Fruit fly (Drosophila melanogaster): ENCODE data around the gene Jon74E.
A peak's percentile ranks its signal among the peaks of the same experiment; 100 is the strongest.

The Jon74E gene

dm6 chr3L:17566335-17567242 lies 17.7 kb upstream of the Jon74E start (continued):
- TF ChIP-seq D (optimal IDR thresholded peaks at IDR 0.05) (no peak), D (GFP tag; optimal IDR thresholded peaks at IDR 0.05) (peak; percentile 86), Eip74EF (GFP tag; optimal IDR thresholded peaks at IDR 0.05) (peak; percentile 69 to 97), sug (tag; optimal IDR thresholded peaks at IDR 0.05) (peak; percentile 52), odd (GFP tag; optimal IDR thresholded peaks at IDR 0.05) (peak; percentile 76), pnt (GFP tag; optimal IDR thresholded peaks at IDR 0.05) (peak; percentile 26), CG12071 (GFP tag; optimal IDR thresholded peaks at IDR 0.05) (peak; percentile 58), Side (GFP tag; optimal IDR thresholded peaks at IDR 0.05) (no peak), CG14965 (GFP tag; optimal IDR thresholded peaks at IDR 0.05; ENCODE audit: borderline replicate concordance) (no peak), ro (GFP tag; IDR thresholded peaks at IDR 0.05) (0 out of 2 replicates have a peak, but pooled peaks have one; percentile 21), seq (GFP tag; IDR thresholded peaks at IDR 0.05) (peak; percentile 77), CG8359 (GFP tag; optimal IDR thresholded peaks at IDR 0.05; ENCODE audit: borderline replicate concordance) (peak; percentile 67), Ets97D (GFP tag; optimal IDR thresholded peaks at IDR 0.05) (no peak), Gsc (GFP tag; IDR thresholded peaks at IDR 0.05) (no peak), hbn (GFP tag; IDR thresholded peaks at IDR 0.05; ENCODE audit: partially characterized antibody) (no peak), Hr51 (GFP tag; optimal IDR thresholded peaks at IDR 0.05) (peak in 1 of 2 experiments; percentile 92), Dad (GFP tag; optimal IDR thresholded peaks at IDR 0.05) (no peak), CG32772 (GFP tag; IDR thresholded peaks at IDR 0.05) (peak; percentile 73), Optix (GFP tag; IDR thresholded peaks at IDR 0.05) (0 out of 3 replicates have a peak, but pooled peaks have one; percentile 63), D19A (tag; optimal IDR thresholded peaks at IDR 0.05) (peak; percentile 80), CG8388 (GFP tag; optimal IDR thresholded peaks at IDR 0.05) (peak; percentile 79), CG4820 (GFP tag; optimal IDR thresholded peaks at IDR 0.05) (peak; percentile 61), CG10321 (GFP tag; IDR thresholded peaks at IDR 0.05) (no peak), Ptx1 (GFP tag; IDR thresholded peaks at IDR 0.05) (peak; percentile 81), CG10654 (GFP tag; optimal IDR thresholded peaks at IDR 0.05) (peak; percentile 62), h (optimal IDR thresholded peaks at IDR 0.05) (no peak), CG6813 (GFP tag; optimal IDR thresholded peaks at IDR 0.05) (peak; percentile 59), tap (tag; optimal IDR thresholded peaks at IDR 0.05) (peak; percentile 82), Ets65A (GFP tag) (peak; percentile 46), CG16863 (GFP tag; optimal IDR thresholded peaks at IDR 0.05) (peak; percentile 9), Nf-YC (tag; optimal IDR thresholded peaks at IDR 0.05) (peak; percentile 66), lbe (GFP tag; optimal IDR thresholded peaks at IDR 0.05) (peak; percentile 85), CG12659 (GFP tag; optimal IDR thresholded peaks at IDR 0.05) (peak; percentile 77), Sry-β (GFP tag; optimal IDR thresholded peaks at IDR 0.05) (peak; percentile 18), NC2α (GFP tag; optimal IDR thresholded peaks at IDR 0.05) (no peak), jing (GFP tag; optimal IDR thresholded peaks at IDR 0.05) (peak; percentile 56), CG16815 (GFP tag; optimal IDR thresholded peaks at IDR 0.05) (peak; percentile 20), Six4 (GFP tag; optimal IDR thresholded peaks at IDR 0.05) (peak; percentile 65), Xbp1 (GFP tag; optimal IDR thresholded peaks at IDR 0.05) (peak; percentile 75), CG43689 (GFP tag; IDR thresholded peaks at IDR 0.05) (peak; percentile 58), Hr3 (GFP tag; optimal IDR thresholded peaks at IDR 0.05) (peak; percentile 80), emc (GFP tag; optimal IDR thresholded peaks at IDR 0.05) (no peak), Gug (GFP tag; IDR thresholded peaks at IDR 0.05) (peak; percentile 51; the same call in 2 of the 4 replicates), en (GFP tag; optimal IDR thresholded peaks at IDR 0.05) (no peak), CG1024 (GFP tag; IDR thresholded peaks at IDR 0.05) (0 out of 2 replicates have a peak, but pooled peaks have one; percentile 9), CG30431 (GFP tag; optimal IDR thresholded peaks at IDR 0.05) (peak; percentile 41), sim (GFP tag; IDR thresholded peaks at IDR 0.05) (peak; percentile 48; the same call in 1 of the 2 replicates), CG17385 (GFP tag; optimal IDR thresholded peaks at IDR 0.05) (peak; percentile 76), Dbx (GFP tag; IDR thresholded peaks at IDR 0.05) (no peak)
